Fruit fly (Drosophila melanogaster) whole organism, pupa: ENCODE results near the gene CG5854.

Experiments used
- CG13204 ChIP-seq: fragments of 200-800 bp; sonication (Bioruptor generic); optimal IDR thresholded peaks from 2 replicates; lab custom pipeline; 2018; ENCODE audit warnings: missing biosample characterization, mild to moderate bottlenecking, missing genetic modification characterization, moderate library complexity
- CG14655 ChIP-seq: fragments of 200-800 bp; sonication (Bioruptor generic); optimal IDR thresholded peaks from 3 replicates; lab custom pipeline; 2017; ENCODE audit warnings: mild to moderate bottlenecking, missing biosample characterization, missing genetic modification reagents, missing genetic modification characterization
- CG17806 ChIP-seq: fragments of 200-800 bp; sonication (Bioruptor generic); optimal IDR thresholded peaks from 2 replicates; lab custom pipeline; 2018; ENCODE audit warnings: missing biosample characterization, mild to moderate bottlenecking, missing genetic modification characterization, moderate library complexity
- CG32121 ChIP-seq: fragments of 200-800 bp; sonication (Bioruptor generic); IDR thresholded peaks from 2 replicates; pipeline ENCODE4 v1.3.6; 2022; ENCODE audit warnings: missing biosample characterization, missing genetic modification characterization
- CG34367 ChIP-seq: fragments of 200-800 bp; sonication (Bioruptor generic); optimal IDR thresholded peaks from 2 replicates; lab custom pipeline; 2018; ENCODE audit warnings: missing biosample characterization, mild to moderate bottlenecking, missing genetic modification characterization
- CG8159 ChIP-seq: fragments of 200-800 bp; sonication (Bioruptor generic); optimal IDR thresholded peaks from 3 replicates; lab custom pipeline; 2018; ENCODE audit warnings: missing biosample characterization, mild to moderate bottlenecking, missing genetic modification characterization, moderate library complexity
- D1 ChIP-seq: fragments of 200-800 bp; sonication (Bioruptor generic); optimal IDR thresholded peaks from 2 replicates; lab custom pipeline; 2018; ENCODE audit warnings: missing biosample characterization, mild to moderate bottlenecking, missing genetic modification characterization, moderate library complexity
- Pif1A ChIP-seq: fragments of 200-800 bp; sonication (Bioruptor generic); optimal IDR thresholded peaks from 3 replicates; lab custom pipeline; 2016; ENCODE audit warnings: missing biosample characterization, missing genetic modification characterization
- Snoo ChIP-seq: fragments of 200-800 bp; sonication (Bioruptor generic); optimal IDR thresholded peaks from 3 replicates; lab custom pipeline; 2017; ENCODE audit warnings: missing biosample characterization, mild to moderate bottlenecking, missing genetic modification characterization, inconsistent platforms
- gl ChIP-seq: fragments of 200-800 bp; sonication (Bioruptor generic); optimal IDR thresholded peaks from 2 replicates; lab custom pipeline; 2018; ENCODE audit warnings: missing biosample characterization, mild to moderate bottlenecking, missing genetic modification characterization
- rn ChIP-seq: fragments of 200-800 bp; sonication (Bioruptor generic); IDR thresholded peaks from 2 replicates; pipeline ENCODE4 v1.3.6; 2022; ENCODE audit warnings: missing biosample characterization, missing genetic modification characterization

- TF ChIP-seq gl (tag; lab: Kevin White, UChicago) (no peak), rn (GFP tag; lab: Robert Waterston, UW) (no peak), D1 (tag; lab: Kevin White, UChicago) (no peak), CG17806 (no peak), CG8159 (tag; lab: Kevin White, UChicago) (no peak), Snoo (tag; lab: Kevin White, UChicago) (no peak), CG13204 (GFP tag; lab: Kevin White, UChicago) (no peak), CG14655 (GFP tag; lab: Kevin White, UChicago) (no peak), CG34367 (no peak), Pif1A (no peak), CG32121 (no peak)
These were observed 31.4 kb downstream of the CG5854 start for dm6 chr3R:23964913-23965718.
